Worm (Caenorhabditis elegans) whole organism, L1 larva: ENCODE results near the gene ttbk-6.

Experiments used
- C04F5.9 ChIP-seq: sonication (generic microtip); optimal IDR thresholded peaks from 2 replicates; lab custom pipeline; 2016; ENCODE audit warnings: missing genetic modification characterization, missing compliant biosample characterization
- C16A3.4 ChIP-seq: fragments of 150-350 bp; optimal IDR thresholded peaks from 2 replicates; lab custom pipeline; 2014; ENCODE audit warnings: missing biosample characterization, missing genetic modification characterization
- F16B12.6 ChIP-seq: fragments of 150-350 bp; optimal IDR thresholded peaks from 2 replicates; lab custom pipeline; 2014; ENCODE audit warnings: missing biosample characterization, missing genetic modification characterization
- alr-1 ChIP-seq: fragments of 200-800 bp; sonication (Bioruptor generic); optimal IDR thresholded peaks from 2 replicates; lab custom pipeline; 2018; ENCODE audit warnings: borderline replicate concordance, mild to moderate bottlenecking, missing genetic modification characterization, missing compliant biosample characterization
- aly-2 ChIP-seq: fragments of 150-350 bp; optimal IDR thresholded peaks from 2 replicates; lab custom pipeline; 2014; ENCODE audit warnings: missing biosample characterization, missing genetic modification characterization
- ceh-8 ChIP-seq: fragments of 200-800 bp; sonication (Bioruptor generic); optimal IDR thresholded peaks from 2 replicates; lab custom pipeline; 2018; ENCODE audit warnings: mild to moderate bottlenecking, missing genetic modification characterization, moderate library complexity, missing compliant biosample characterization
- ceh-82 ChIP-seq, 3 experiments: fragments of 150-350 bp in 1 of 3; sonication (generic microtip) in 2 of 3; optimal IDR thresholded peaks; 2 replicates each; lab custom pipeline; 2014 to 2017; ENCODE audit warnings: missing biosample characterization in 3 of 3, missing genetic modification characterization in 3 of 3
- ces-1 ChIP-seq: fragments of 150-350 bp; optimal IDR thresholded peaks from 2 replicates; lab custom pipeline; 2014; ENCODE audit warnings: missing biosample characterization, missing genetic modification reagents, missing genetic modification characterization
- efl-1 ChIP-seq, 4 experiments: fragments of 150-350 bp; optimal IDR thresholded peaks in 3 of 4; peaks in 1 of 4; 1 replicate in 1 of 4; 2 replicates in 3 of 4; lab custom pipeline; 2014; ENCODE audit warnings: missing biosample characterization in 2 of 4, missing genetic modification characterization in 2 of 4, missing genetic modification reagents in 2 of 4
- efl-3 ChIP-seq: fragments of 200-800 bp; sonication (Bioruptor generic); optimal IDR thresholded peaks from 2 replicates; lab custom pipeline; 2018; ENCODE audit warnings: mild to moderate bottlenecking, missing genetic modification characterization, missing compliant biosample characterization
- egl-27 ChIP-seq, 2 experiments: fragments of 150-350 bp in 1 of 2; sonication (generic microtip); optimal IDR thresholded peaks; 3 replicates each; lab custom pipeline; 2017 to 2018; ENCODE audit warnings: missing biosample characterization in 2 of 2, missing genetic modification characterization in 2 of 2, missing genetic modification reagents in 2 of 2
- elt-2 ChIP-seq: sonication (generic microtip); optimal IDR thresholded peaks from 2 replicates; lab custom pipeline; 2016; ENCODE audit warnings: missing genetic modification characterization, mild to moderate bottlenecking, inconsistent platforms, missing compliant biosample characterization, missing genetic modification reagents
- fkh-10 ChIP-seq: sonication (generic microtip); optimal IDR thresholded peaks from 2 replicates; lab custom pipeline; 2017; ENCODE audit warnings: missing biosample characterization, missing genetic modification reagents, missing genetic modification characterization
- fos-1 ChIP-seq: fragments of 150-350 bp; optimal IDR thresholded peaks from 2 replicates; lab custom pipeline; 2014; ENCODE audit warnings: missing biosample characterization, missing genetic modification characterization
- hlh-4 ChIP-seq: sonication (generic microtip); optimal IDR thresholded peaks from 2 replicates; lab custom pipeline; 2016; ENCODE audit warnings: mild to moderate bottlenecking, missing genetic modification characterization, missing compliant biosample characterization
- hpl-2 ChIP-seq: fragments of 150-350 bp; optimal IDR thresholded peaks from 2 replicates; lab custom pipeline; 2014; ENCODE audit warnings: missing biosample characterization, missing genetic modification reagents, missing genetic modification characterization
- irx-1 ChIP-seq: sonication (generic microtip); optimal IDR thresholded peaks from 2 replicates; lab custom pipeline; 2016; ENCODE audit warnings: missing genetic modification characterization, missing compliant biosample characterization
- isw-1 ChIP-seq: fragments of 200-800 bp; sonication (Bioruptor generic); IDR thresholded peaks from 2 replicates; pipeline ENCODE4 v1.3.6; 2022; ENCODE audit warnings: missing genetic modification characterization, missing compliant biosample characterization
- jun-1 ChIP-seq: fragments of 150-350 bp; optimal IDR thresholded peaks from 2 replicates; lab custom pipeline; 2014; ENCODE audit warnings: missing biosample characterization, missing genetic modification reagents, missing genetic modification characterization
- lin-13 ChIP-seq: fragments of 150-350 bp; optimal IDR thresholded peaks from 2 replicates; lab custom pipeline; 2014; ENCODE audit warnings: missing biosample characterization, missing genetic modification reagents, missing genetic modification characterization
- lin-14 ChIP-seq: fragments of 200-800 bp; sonication (Bioruptor generic); optimal IDR thresholded peaks from 2 replicates; lab custom pipeline; 2018; ENCODE audit warnings: mild to moderate bottlenecking, missing genetic modification characterization, moderate library complexity, missing compliant biosample characterization
- lin-15B ChIP-seq: fragments of 150-350 bp; sonication (generic microtip); optimal IDR thresholded peaks from 3 replicates; lab custom pipeline; 2014; ENCODE audit warnings: missing biosample characterization, missing genetic modification characterization
- lin-39 ChIP-seq: fragments of 150-350 bp; optimal IDR thresholded peaks from 2 replicates; lab custom pipeline; 2014; ENCODE audit warnings: missing biosample characterization, missing genetic modification reagents, missing genetic modification characterization
- lsy-2 ChIP-seq, 2 experiments: fragments of 150-350 bp; optimal IDR thresholded peaks; 2 replicates each; lab custom pipeline; 2014; ENCODE audit warnings: missing biosample characterization in 2 of 2, missing genetic modification characterization in 2 of 2
- mab-9 ChIP-seq: fragments of 200-800 bp; sonication (Bioruptor generic); IDR thresholded peaks from 2 replicates; pipeline ENCODE4 v1.3.6; 2022; ENCODE audit warnings: missing genetic modification reagents, missing genetic modification characterization, missing compliant biosample characterization
- mdl-1 ChIP-seq, 2 experiments: fragments of 150-350 bp; optimal IDR thresholded peaks; 2 replicates each; lab custom pipeline; 2014 to 2017; ENCODE audit warnings: missing biosample characterization in 2 of 2, missing genetic modification characterization in 2 of 2, inconsistent platforms in 1 of 2
- mef-2 ChIP-seq: fragments of 150-350 bp; optimal IDR thresholded peaks from 2 replicates; lab custom pipeline; 2014; ENCODE audit warnings: missing biosample characterization, missing genetic modification characterization
- mep-1 ChIP-seq: fragments of 150-350 bp; optimal IDR thresholded peaks from 2 replicates; lab custom pipeline; 2014; ENCODE audit warnings: missing biosample characterization, missing genetic modification characterization
- nhr-11 ChIP-seq: fragments of 150-350 bp; optimal IDR thresholded peaks from 2 replicates; lab custom pipeline; 2014; ENCODE audit warnings: missing biosample characterization, missing genetic modification characterization
- nhr-12 ChIP-seq: sonication (generic microtip); optimal IDR thresholded peaks from 2 replicates; lab custom pipeline; 2017; ENCODE audit warnings: missing biosample characterization, missing genetic modification characterization
- nhr-19 ChIP-seq: fragments of 200-800 bp; sonication (Bioruptor generic); conservative IDR thresholded peaks from 2 replicates; pipeline ENCODE4 v1.3.6; 2022; ENCODE audit warnings: missing genetic modification characterization, missing compliant biosample characterization
- nhr-20 ChIP-seq: sonication (generic microtip); optimal IDR thresholded peaks from 2 replicates; lab custom pipeline; 2016; ENCODE audit warnings: mild to moderate bottlenecking, missing genetic modification characterization, missing compliant biosample characterization
- nhr-237 ChIP-seq: fragments of 150-350 bp; optimal IDR thresholded peaks from 2 replicates; lab custom pipeline; 2014; ENCODE audit warnings: missing biosample characterization, missing genetic modification characterization
- nhr-28 ChIP-seq: fragments of 150-350 bp; optimal IDR thresholded peaks from 2 replicates; lab custom pipeline; 2014; ENCODE audit warnings: missing biosample characterization, missing genetic modification characterization
- nhr-71 ChIP-seq: sonication (generic microtip); optimal IDR thresholded peaks from 2 replicates; lab custom pipeline; 2016; ENCODE audit warnings: mild to moderate bottlenecking, missing genetic modification characterization, moderate library complexity, missing compliant biosample characterization
- nhr-77 ChIP-seq: fragments of 150-350 bp; optimal IDR thresholded peaks from 2 replicates; lab custom pipeline; 2014; ENCODE audit warnings: missing biosample characterization, missing genetic modification characterization
- pag-3 ChIP-seq: sonication (generic microtip); optimal IDR thresholded peaks from 2 replicates; lab custom pipeline; 2017; ENCODE audit warnings: missing genetic modification characterization, mild to moderate bottlenecking, missing compliant biosample characterization, antibody characterized with exemption, borderline replicate concordance; ENCODE audit not compliant: insufficient read depth
- pqm-1 ChIP-seq: sonication (generic microtip); optimal IDR thresholded peaks from 3 replicates; lab custom pipeline; 2017; ENCODE audit warnings: missing biosample characterization, missing genetic modification characterization
- snu-23 ChIP-seq: sonication (generic microtip); optimal IDR thresholded peaks from 2 replicates; lab custom pipeline; 2016; ENCODE audit warnings: missing genetic modification characterization, missing compliant biosample characterization
- sox-4 ChIP-seq: sonication (generic microtip); optimal IDR thresholded peaks from 2 replicates; lab custom pipeline; 2016; ENCODE audit warnings: missing genetic modification characterization, missing compliant biosample characterization
- sptf-1 ChIP-seq: fragments of 150-350 bp; optimal IDR thresholded peaks from 2 replicates; lab custom pipeline; 2014; ENCODE audit warnings: missing biosample characterization, missing genetic modification characterization
- swsn-7 ChIP-seq: sonication (generic microtip); optimal IDR thresholded peaks from 2 replicates; lab custom pipeline; 2016; ENCODE audit warnings: missing genetic modification characterization, missing compliant biosample characterization
- tbx-2 ChIP-seq: sonication (generic microtip); optimal IDR thresholded peaks from 2 replicates; lab custom pipeline; 2016; ENCODE audit warnings: missing genetic modification characterization, missing compliant biosample characterization
- tlp-1 ChIP-seq: fragments of 150-350 bp; optimal IDR thresholded peaks from 2 replicates; lab custom pipeline; 2014; ENCODE audit warnings: missing biosample characterization, missing genetic modification characterization
- unc-130 ChIP-seq: fragments of 150-350 bp; optimal IDR thresholded peaks from 2 replicates; lab custom pipeline; 2017; ENCODE audit warnings: missing biosample characterization, missing genetic modification characterization, inconsistent platforms
- unc-30 ChIP-seq: sonication (generic microtip); optimal IDR thresholded peaks from 2 replicates; lab custom pipeline; 2017; ENCODE audit warnings: missing biosample characterization, missing genetic modification characterization
- unc-62 ChIP-seq: fragments of 150-350 bp; optimal IDR thresholded peaks from 2 replicates; lab custom pipeline; 2014; ENCODE audit warnings: missing biosample characterization, missing genetic modification reagents, missing genetic modification characterization
- unc-86 ChIP-seq: sonication (generic microtip); optimal IDR thresholded peaks from 2 replicates; lab custom pipeline; 2016; ENCODE audit warnings: missing genetic modification characterization, missing compliant biosample characterization
- vab-15 ChIP-seq: sonication (generic microtip); optimal IDR thresholded peaks from 2 replicates; lab custom pipeline; 2017; ENCODE audit warnings: missing genotype, mild to moderate bottlenecking, missing genetic modification characterization, missing compliant biosample characterization
- xbp-1 ChIP-seq: sonication (generic microtip); optimal IDR thresholded peaks from 2 replicates; lab custom pipeline; 2016; ENCODE audit warnings: missing genetic modification characterization, missing compliant biosample characterization
- zag-1 ChIP-seq: fragments of 150-350 bp; optimal IDR thresholded peaks from 2 replicates; lab custom pipeline; 2014; ENCODE audit warnings: missing biosample characterization, missing genetic modification characterization

ttbk-6 gene

DNA sequence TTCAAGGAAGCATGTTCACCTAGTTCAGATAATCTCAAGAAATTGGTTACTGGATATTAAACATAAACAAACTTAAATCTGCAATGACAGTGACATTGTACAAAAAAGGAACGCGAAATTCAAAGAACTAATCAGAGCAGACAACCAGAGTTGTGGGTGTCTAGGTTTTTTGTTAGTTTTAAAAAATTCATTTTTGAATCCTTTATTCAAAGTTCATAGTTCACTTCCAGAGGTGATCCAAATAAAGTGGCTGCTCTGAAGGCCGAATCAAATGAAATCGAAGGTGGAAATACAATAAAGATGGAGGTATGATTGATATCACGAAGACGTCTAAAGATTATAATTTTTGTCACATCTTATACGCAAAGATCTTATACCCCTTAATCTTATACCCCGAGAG lies at the start of gene ttbk-6:
TSS of gene ttbk-6 (plus strand) at position 301 of the 400 bp plus-strand sequence.
- TF ChIP-seq xbp-1 (no peak), lin-15B (tag; lab: Kevin White, UChicago) (no peak), nhr-71 (tag; lab: Kevin White, UChicago) (no peak), hlh-4 (tag; lab: Kevin White, UChicago) (no peak), jun-1 (tag; lab: Kevin White, UChicago) (no peak), C16A3.4 (tag; lab: Kevin White, UChicago) (no peak), F16B12.6 (no peak), ceh-82 (tag; optimal IDR thresholded peaks at IDR 0.05; lab: Kevin White, UChicago) (no peak), tlp-1 (tag; lab: Kevin White, UChicago) (no peak), fkh-10 (GFP tag; lab: Kevin White, UChicago) (no peak), snu-23 (GFP tag; lab: Kevin White, UChicago) (no peak), mab-9 (GFP tag; lab: Robert Waterston, UW) (no peak), unc-30 (tag; lab: Kevin White, UChicago) (no peak), sox-4 (tag; lab: Kevin White, UChicago) (no peak), pqm-1 (no peak), swsn-7 (tag; lab: Kevin White, UChicago) (no peak), nhr-237 (tag; lab: Kevin White, UChicago) (no peak), lin-13 (no peak), unc-86 (no peak)

DNA sequence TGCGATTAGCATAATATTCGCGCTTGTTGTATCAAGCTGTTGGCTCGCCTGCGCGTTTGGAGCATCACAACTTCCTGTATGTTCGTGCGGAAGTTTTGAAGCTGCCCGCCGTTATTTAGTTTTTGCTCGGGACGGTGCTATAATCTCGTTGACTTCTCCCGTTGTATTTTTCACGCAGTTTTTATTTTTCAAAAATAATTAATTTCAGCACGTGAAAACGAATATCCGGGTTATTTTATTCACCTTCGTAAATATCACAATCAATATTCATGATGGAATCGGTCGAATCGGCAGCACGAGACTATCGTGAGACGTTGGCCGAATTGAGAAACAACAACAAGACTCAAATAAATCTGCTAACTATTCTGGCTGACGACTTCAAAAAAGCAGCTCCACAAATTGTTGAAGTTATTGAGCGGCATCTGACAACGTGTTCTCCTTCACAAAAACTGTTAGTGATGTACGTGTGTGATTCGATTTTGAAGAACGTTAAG lies 49.3 kb upstream of the ttbk-6 start:
- no peak for TF ChIP-seq fos-1 (tag; lab: Kevin White, UChicago)
- TF ChIP-seq ces-1 (GFP tag; lab: Kevin White, UChicago), result no peak
- peak; percentile 43 for TF ChIP-seq nhr-20 (tag; lab: Kevin White, UChicago)
- TF ChIP-seq sptf-1 (tag; lab: Kevin White, UChicago), result no peak
- no peak for TF ChIP-seq efl-3 (GFP tag; lab: Kevin White, UChicago)
- TF ChIP-seq unc-130 (tag; lab: Kevin White, UChicago), result no peak
- TF ChIP-seq aly-2 (tag; lab: Kevin White, UChicago), result no peak
- TF ChIP-seq mdl-1 (tag; optimal IDR thresholded peaks at IDR 0.05; lab: Kevin White, UChicago), result no peak
- peak; percentile 22 for TF ChIP-seq swsn-7 (tag; lab: Kevin White, UChicago)
- no peak for TF ChIP-seq zag-1
- no peak for TF ChIP-seq ceh-8
- no peak for TF ChIP-seq unc-30 (tag; lab: Kevin White, UChicago)
- no peak for TF ChIP-seq alr-1
- no peak for TF ChIP-seq pag-3 (tag; lab: Kevin White, UChicago)
- no peak for TF ChIP-seq unc-62
- no peak for TF ChIP-seq C04F5.9 (tag; lab: Kevin White, UChicago)
- TF ChIP-seq vab-15 (tag; lab: Kevin White, UChicago), result peak; percentile 3
- peak; percentile 32 for TF ChIP-seq nhr-19 (GFP tag; lab: Robert Waterston, UW)
- peak; percentile 49 for TF ChIP-seq mep-1
- TF ChIP-seq mef-2 (tag; lab: Kevin White, UChicago), result no peak
- TF ChIP-seq C16A3.4 (tag; lab: Kevin White, UChicago), result no peak
- TF ChIP-seq efl-1 (optimal IDR thresholded peaks at IDR 0.05; lab: Kevin White, UChicago), result peak in 1 of 2 experiments; percentile 5
- no peak for TF ChIP-seq efl-1 (GFP tag; optimal IDR thresholded peaks at IDR 0.05 in 1 of 2; lab: Kevin White, UChicago)
- no peak for TF ChIP-seq lin-39 (tag; lab: Kevin White, UChicago)
- no peak for TF ChIP-seq lin-13
- TF ChIP-seq nhr-77 (tag; lab: Kevin White, UChicago), result no peak
- TF ChIP-seq irx-1 (tag; lab: Kevin White, UChicago), result no peak
- peak; percentile 34 for TF ChIP-seq elt-2 (tag; lab: Kevin White, UChicago)
- TF ChIP-seq lsy-2 (tag; optimal IDR thresholded peaks at IDR 0.05; lab: Kevin White, UChicago), result peak; percentile 42 to 45
- no peak for TF ChIP-seq F16B12.6
- no peak for TF ChIP-seq pqm-1
- TF ChIP-seq egl-27 (tag; optimal IDR thresholded peaks at IDR 0.05; lab: Kevin White, UChicago), result no peak
- no peak for TF ChIP-seq tlp-1 (tag; lab: Kevin White, UChicago)
- TF ChIP-seq isw-1, result no peak
- TF ChIP-seq nhr-28 (tag; lab: Kevin White, UChicago), result no peak
- peak; percentile 1 for TF ChIP-seq tbx-2
- no peak for TF ChIP-seq hpl-2
- TF ChIP-seq lin-14 (GFP tag; lab: Kevin White, UChicago), result no peak
- TF ChIP-seq nhr-12 (tag; lab: Kevin White, UChicago), result no peak
- no peak for TF ChIP-seq nhr-11 (tag; lab: Kevin White, UChicago)
